Worm (Caenorhabditis elegans) whole organism, late embryonic: Measurements from ENCODE around the gene cdd-1.

Experiments used
- C08G9.2 ChIP-seq: sonication (generic microtip); optimal IDR thresholded peaks from 2 replicates; lab custom pipeline; 2016; ENCODE audit warnings: mild to moderate bottlenecking, missing genetic modification characterization, moderate library complexity, missing compliant biosample characterization
- F13H6.1 ChIP-seq: sonication (generic microtip); optimal IDR thresholded peaks from 2 replicates; lab custom pipeline; 2016; ENCODE audit warnings: missing genetic modification characterization, missing compliant biosample characterization
- K09A11.1 ChIP-seq: sonication (generic microtip); optimal IDR thresholded peaks from 2 replicates; lab custom pipeline; 2017; ENCODE audit warnings: antibody characterized with exemption, mild to moderate bottlenecking, missing genetic modification characterization, missing compliant biosample characterization; ENCODE audit not compliant: insufficient read depth
- T23F11.4 ChIP-seq: fragments of 200-800 bp; sonication (Bioruptor generic); optimal IDR thresholded peaks from 2 replicates; lab custom pipeline; 2018; ENCODE audit warnings: mild to moderate bottlenecking, missing genetic modification characterization, missing compliant biosample characterization
- Y22D7AL.16 ChIP-seq: sonication (generic microtip); optimal IDR thresholded peaks from 2 replicates; lab custom pipeline; 2016; ENCODE audit warnings: missing genetic modification characterization, missing compliant biosample characterization
- ahr-1 ChIP-seq: sonication (generic microtip); optimal IDR thresholded peaks from 2 replicates; lab custom pipeline; 2016; ENCODE audit warnings: missing genetic modification characterization, missing compliant biosample characterization
- ama-1 ChIP-seq: fragments of 150-350 bp; optimal IDR thresholded peaks from 2 replicates; lab custom pipeline; 2014
- ceh-14 ChIP-seq: sonication (generic microtip); optimal IDR thresholded peaks from 2 replicates; lab custom pipeline; 2016; ENCODE audit warnings: missing genotype, missing genetic modification characterization, missing compliant biosample characterization
- ceh-19 ChIP-seq: fragments of 200-800 bp; sonication (Bioruptor generic); optimal IDR thresholded peaks from 2 replicates; lab custom pipeline; 2018; ENCODE audit warnings: mild to moderate bottlenecking, missing genetic modification characterization, missing compliant biosample characterization
- ceh-2 ChIP-seq: sonication (generic microtip); optimal IDR thresholded peaks from 2 replicates; lab custom pipeline; 2016; ENCODE audit warnings: missing genotype, missing genetic modification characterization, missing compliant biosample characterization
- ceh-24 ChIP-seq: sonication (generic microtip); optimal IDR thresholded peaks from 2 replicates; lab custom pipeline; 2016; ENCODE audit warnings: mild to moderate bottlenecking, missing genetic modification characterization, missing compliant biosample characterization
- ceh-30 ChIP-seq: fragments of 150-350 bp; optimal IDR thresholded peaks from 2 replicates; lab custom pipeline; 2014; ENCODE audit warnings: missing biosample characterization, missing genetic modification characterization
- ceh-31 ChIP-seq: sonication (generic microtip); optimal IDR thresholded peaks from 2 replicates; lab custom pipeline; 2016; ENCODE audit warnings: missing genetic modification characterization, missing compliant biosample characterization
- ceh-45 ChIP-seq: fragments of 200-800 bp; sonication (Bioruptor generic); IDR thresholded peaks from 2 replicates; pipeline ENCODE4 v1.3.6; 2022; ENCODE audit warnings: missing genetic modification reagents, missing genetic modification characterization, missing compliant biosample characterization
- ceh-6 ChIP-seq: fragments of 200-800 bp; sonication (Bioruptor generic); optimal IDR thresholded peaks from 2 replicates; lab custom pipeline; 2018; ENCODE audit warnings: mild to moderate bottlenecking, missing genetic modification characterization, missing compliant biosample characterization
- dve-1 ChIP-seq: sonication (generic microtip); optimal IDR thresholded peaks from 2 replicates; lab custom pipeline; 2017; ENCODE audit warnings: antibody characterized with exemption, mild to moderate bottlenecking, missing genetic modification characterization, missing compliant biosample characterization
- elt-2 ChIP-seq: sonication (generic microtip); optimal IDR thresholded peaks from 2 replicates; lab custom pipeline; 2016; ENCODE audit warnings: missing genetic modification reagents, missing genetic modification characterization, missing compliant biosample characterization
- elt-4 ChIP-seq: sonication (generic microtip); optimal IDR thresholded peaks from 2 replicates; lab custom pipeline; 2016; ENCODE audit warnings: missing genetic modification characterization, missing compliant biosample characterization
- eyg-1 ChIP-seq: sonication (generic microtip); optimal IDR thresholded peaks from 2 replicates; lab custom pipeline; 2016; ENCODE audit warnings: missing genotype, missing genetic modification characterization, missing compliant biosample characterization
- fax-1 ChIP-seq: sonication (generic microtip); optimal IDR thresholded peaks from 2 replicates; lab custom pipeline; 2016; ENCODE audit warnings: missing genotype, missing genetic modification characterization, missing compliant biosample characterization
- gmeb-2 ChIP-seq: sonication (generic microtip); optimal IDR thresholded peaks from 2 replicates; lab custom pipeline; 2016; ENCODE audit warnings: missing genetic modification characterization, inconsistent platforms, missing compliant biosample characterization
- hlh-13 ChIP-seq: fragments of 200-800 bp; sonication (Bioruptor generic); optimal IDR thresholded peaks from 2 replicates; lab custom pipeline; 2018; ENCODE audit warnings: mild to moderate bottlenecking, missing genetic modification characterization, missing compliant biosample characterization
- hlh-30 ChIP-seq: sonication (generic microtip); optimal IDR thresholded peaks from 2 replicates; lab custom pipeline; 2017; ENCODE audit warnings: antibody characterized with exemption, missing genetic modification characterization, missing compliant biosample characterization; ENCODE audit not compliant: insufficient read depth
- hlh-6 ChIP-seq: sonication (generic microtip); optimal IDR thresholded peaks from 2 replicates; lab custom pipeline; 2016; ENCODE audit warnings: missing genotype, missing genetic modification characterization, missing compliant biosample characterization
- hlh-8 ChIP-seq: sonication (generic microtip); optimal IDR thresholded peaks from 2 replicates; lab custom pipeline; 2016; ENCODE audit warnings: missing genotype, missing genetic modification characterization, missing compliant biosample characterization
- lim-6 ChIP-seq: sonication (generic microtip); optimal IDR thresholded peaks from 2 replicates; lab custom pipeline; 2016; ENCODE audit warnings: missing genetic modification characterization, missing compliant biosample characterization
- lin-11 ChIP-seq: fragments of 200-800 bp; sonication (Bioruptor generic); optimal IDR thresholded peaks from 2 replicates; lab custom pipeline; 2018; ENCODE audit warnings: mild to moderate bottlenecking, missing genetic modification characterization, missing compliant biosample characterization
- nfya-1 ChIP-seq: sonication (generic microtip); optimal IDR thresholded peaks from 2 replicates; lab custom pipeline; 2017; ENCODE audit warnings: missing genetic modification characterization, mild to moderate bottlenecking, missing compliant biosample characterization, antibody characterized with exemption, moderate library complexity
- nhr-11 ChIP-seq: fragments of 150-350 bp; optimal IDR thresholded peaks from 2 replicates; lab custom pipeline; 2014; ENCODE audit warnings: missing biosample characterization, missing genetic modification characterization
- nhr-232 ChIP-seq: sonication (generic microtip); optimal IDR thresholded peaks from 2 replicates; lab custom pipeline; 2016; ENCODE audit warnings: missing genetic modification characterization, missing compliant biosample characterization
- npax-4 ChIP-seq: sonication (generic microtip); optimal IDR thresholded peaks from 2 replicates; lab custom pipeline; 2016; ENCODE audit warnings: missing genetic modification characterization, missing compliant biosample characterization
- odd-2 ChIP-seq: sonication (generic microtip); optimal IDR thresholded peaks from 2 replicates; lab custom pipeline; 2017; ENCODE audit warnings: antibody characterized with exemption, mild to moderate bottlenecking, missing genetic modification characterization, missing compliant biosample characterization
- pag-3 ChIP-seq: sonication (generic microtip); optimal IDR thresholded peaks from 2 replicates; lab custom pipeline; 2016; ENCODE audit warnings: missing compliant biosample characterization, missing genetic modification characterization, borderline replicate concordance
- pqm-1 ChIP-seq: sonication (generic microtip); optimal IDR thresholded peaks from 2 replicates; lab custom pipeline; 2016; ENCODE audit warnings: missing genetic modification characterization, missing compliant biosample characterization
- pros-1 ChIP-seq: fragments of 150-350 bp; optimal IDR thresholded peaks from 2 replicates; lab custom pipeline; 2014; ENCODE audit warnings: missing biosample characterization, missing genetic modification reagents, missing genetic modification characterization
- ref-2 ChIP-seq: sonication (generic microtip); optimal IDR thresholded peaks from 2 replicates; lab custom pipeline; 2016; ENCODE audit warnings: missing genetic modification characterization, missing compliant biosample characterization
- rnt-1 ChIP-seq: sonication (generic microtip); optimal IDR thresholded peaks from 2 replicates; lab custom pipeline; 2016; ENCODE audit warnings: missing genetic modification characterization, missing compliant biosample characterization
- sox-2 ChIP-seq: fragments of 200-800 bp; sonication (Bioruptor generic); IDR thresholded peaks from 2 replicates; pipeline ENCODE4 v1.3.6; 2022; ENCODE audit warnings: missing genetic modification reagents, missing genetic modification characterization, missing compliant biosample characterization
- sox-4 ChIP-seq: sonication (generic microtip); optimal IDR thresholded peaks from 2 replicates; lab custom pipeline; 2017; ENCODE audit warnings: mild to moderate bottlenecking, missing genetic modification characterization, inconsistent platforms, missing compliant biosample characterization
- syd-9 ChIP-seq: sonication (generic microtip); optimal IDR thresholded peaks from 2 replicates; lab custom pipeline; 2016; ENCODE audit warnings: mild to moderate bottlenecking, missing genetic modification characterization, moderate library complexity, missing compliant biosample characterization
- ttx-3 ChIP-seq: sonication (generic microtip); optimal IDR thresholded peaks from 2 replicates; lab custom pipeline; 2016; ENCODE audit warnings: missing genetic modification reagents, missing genetic modification characterization, missing compliant biosample characterization
- unc-3 ChIP-seq, 2 experiments: fragments of 200-800 bp in 1 of 2; sonication (Bioruptor generic) in 1 of 2; sonication (generic microtip) in 1 of 2; conservative IDR thresholded peaks in 1 of 2; optimal IDR thresholded peaks in 1 of 2; 2 replicates each; pipeline versions ENCODE4 v1.3.6 to Lab custom; 2016 to 2022; ENCODE audit warnings: missing compliant biosample characterization in 2 of 2, missing genetic modification characterization in 2 of 2, missing genetic modification reagents in 1 of 2
- zip-5 ChIP-seq: sonication (generic microtip); optimal IDR thresholded peaks from 2 replicates; lab custom pipeline; 2016; ENCODE audit warnings: missing genetic modification characterization, missing compliant biosample characterization
- ztf-16 ChIP-seq: sonication (generic microtip); optimal IDR thresholded peaks from 2 replicates; lab custom pipeline; 2017; ENCODE audit warnings: missing genetic modification characterization, missing compliant biosample characterization

Gene cdd-1

DNA sequence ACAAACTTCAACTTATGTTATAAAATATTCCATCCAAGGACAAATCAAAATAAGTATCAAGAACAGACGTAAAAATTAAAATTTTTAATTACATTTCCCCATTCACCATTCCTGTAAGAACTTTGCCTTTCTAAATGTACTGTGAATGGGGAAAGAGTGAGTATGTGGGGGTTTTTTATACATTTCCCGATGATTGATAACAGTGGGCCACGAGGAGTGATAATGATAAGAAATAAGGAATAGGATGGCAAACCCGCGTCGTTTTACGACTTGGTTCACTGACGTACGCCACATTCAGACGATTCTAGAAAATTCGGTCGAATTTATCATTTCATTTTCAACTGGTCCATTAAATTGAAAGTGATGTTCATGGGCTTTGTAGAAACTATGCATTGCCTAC, at the start of gene cdd-1:
Gene cdd-1 (minus strand): TSS at position 151 of the 400 bp plus-strand sequence.
- TF ChIP-seq pqm-1 (tag; lab: Kevin White, UChicago), result no peak
- peak; percentile 89 for TF ChIP-seq elt-2 (tag; lab: Kevin White, UChicago)
- no peak for TF ChIP-seq Y22D7AL.16 (tag; lab: Kevin White, UChicago)

DNA sequence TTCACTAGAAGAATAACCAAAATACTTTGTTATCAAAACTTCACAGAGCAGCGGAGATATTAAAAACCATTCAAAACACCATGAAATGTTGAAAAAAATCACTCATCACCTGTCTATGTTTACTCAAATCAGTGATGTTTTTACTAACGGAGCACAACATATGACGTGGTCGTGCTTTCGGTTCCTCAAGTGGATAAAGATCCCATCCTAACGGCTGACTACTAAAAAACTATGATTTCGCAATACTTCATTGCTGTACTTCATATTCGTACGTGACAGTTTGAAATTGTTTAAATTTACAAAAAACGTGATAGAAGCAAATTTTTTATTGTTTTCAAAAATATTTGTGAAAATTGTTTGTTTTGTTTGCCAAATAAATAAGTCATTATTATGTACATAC, 46.7 kb upstream of the cdd-1 start:
- no peak for TF ChIP-seq fax-1 (tag; lab: Kevin White, UChicago)
- no peak for TF ChIP-seq npax-4 (tag; lab: Kevin White, UChicago)
- TF ChIP-seq ahr-1 (tag; lab: Kevin White, UChicago), result no peak
- no peak for TF ChIP-seq elt-4 (tag; lab: Kevin White, UChicago)
- TF ChIP-seq nhr-11 (tag; lab: Kevin White, UChicago), result no peak
- no peak for TF ChIP-seq lim-6
- TF ChIP-seq pros-1 (tag; lab: Kevin White, UChicago), result no peak
- TF ChIP-seq ttx-3 (tag; lab: Kevin White, UChicago), result no peak
- TF ChIP-seq nhr-232, result no peak
- TF ChIP-seq gmeb-2 (tag; lab: Kevin White, UChicago), result no peak
- no peak for TF ChIP-seq ceh-19
- TF ChIP-seq ceh-45, result no peak
- no peak for TF ChIP-seq ama-1 (lab: Kevin White, UChicago)
- no peak for TF ChIP-seq ceh-14 (tag; lab: Kevin White, UChicago)
- TF ChIP-seq ceh-2, result no peak
- TF ChIP-seq T23F11.4 (GFP tag; lab: Kevin White, UChicago), result no peak

DNA sequence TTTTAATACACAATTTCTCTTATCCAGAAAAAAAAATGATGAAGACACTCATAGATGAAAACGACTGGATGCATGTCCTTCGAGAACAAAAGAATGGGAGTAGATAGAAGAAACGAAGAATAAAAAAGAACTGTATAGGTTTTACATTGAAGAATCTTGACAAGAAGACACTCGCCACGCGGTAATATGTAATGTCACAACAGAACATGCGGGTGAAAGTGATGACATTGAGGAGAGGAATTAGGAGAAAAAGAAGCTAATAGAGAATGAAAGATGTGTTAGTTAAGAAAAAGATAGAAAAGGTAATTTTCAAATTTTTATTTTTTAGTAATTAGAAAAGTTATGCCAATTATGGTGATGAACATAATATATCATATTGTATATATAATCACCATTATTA, 44.5 kb upstream of the cdd-1 start:
- TF ChIP-seq odd-2 (tag; lab: Kevin White, UChicago) (no peak), zip-5 (tag; lab: Kevin White, UChicago) (no peak), elt-2 (tag; lab: Kevin White, UChicago) (no peak), gmeb-2 (tag; lab: Kevin White, UChicago) (no peak), lin-11 (tag; lab: Kevin White, UChicago) (no peak), dve-1 (tag; lab: Kevin White, UChicago) (no peak), npax-4 (tag; lab: Kevin White, UChicago) (no peak), pag-3 (tag; lab: Kevin White, UChicago) (no peak), ceh-30 (no peak), sox-2 (GFP tag; lab: Robert Waterston, UW) (no peak)
- TF ChIP-seq, all 69 proteins: peak for 0

DNA sequence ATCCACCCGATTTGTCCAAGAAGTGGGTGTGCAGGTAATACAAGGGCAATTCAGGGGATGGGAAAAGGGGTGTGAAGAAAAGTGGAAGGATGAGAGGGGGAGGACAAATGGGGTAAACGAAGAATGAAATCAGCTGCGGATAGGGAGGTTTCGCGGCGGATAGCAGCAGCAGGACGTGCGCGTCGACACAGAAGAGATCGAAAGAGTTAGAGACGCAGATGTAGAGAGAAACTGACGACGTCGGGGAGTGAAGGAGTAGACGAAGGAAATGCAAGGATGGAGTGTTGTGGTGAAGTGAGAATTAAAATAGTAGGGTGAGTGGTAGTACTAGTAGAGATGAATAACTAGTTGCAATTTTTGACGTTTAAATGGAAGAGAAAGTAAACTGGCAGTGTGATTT, 41.3 kb upstream of the cdd-1 start, which contains the start of gene M60.6:
Gene M60.6 (minus strand): TSS at position 166 of the 400 bp plus-strand sequence.
- TF ChIP-seq eyg-1 (no peak), ceh-31 (tag; lab: Kevin White, UChicago) (peak; percentile 77), hlh-30 (tag; lab: Kevin White, UChicago) (no peak), fax-1 (tag; lab: Kevin White, UChicago) (peak; percentile 3), elt-4 (tag; lab: Kevin White, UChicago) (no peak), pag-3 (tag; lab: Kevin White, UChicago) (no peak), pros-1 (tag; lab: Kevin White, UChicago) (no peak), lim-6 (no peak), nhr-11 (tag; lab: Kevin White, UChicago) (no peak), rnt-1 (no peak), ztf-16 (tag; lab: Kevin White, UChicago) (no peak), sox-4 (tag; lab: Kevin White, UChicago) (no peak), npax-4 (tag; lab: Kevin White, UChicago) (no peak), C08G9.2 (tag; lab: Kevin White, UChicago) (no peak), syd-9 (no peak), hlh-8 (tag; lab: Kevin White, UChicago) (no peak), hlh-6 (no peak), ceh-24 (tag; lab: Kevin White, UChicago) (no peak), sox-2 (GFP tag; lab: Robert Waterston, UW) (no peak), ceh-45 (no peak), ahr-1 (tag; lab: Kevin White, UChicago) (no peak), hlh-13 (GFP tag; lab: Kevin White, UChicago) (no peak), K09A11.1 (tag; lab: Kevin White, UChicago) (no peak), unc-3 (GFP tag; conservative IDR thresholded peaks at IDR 0.05; lab: Robert Waterston, UW) (no peak), unc-3 (tag; optimal IDR thresholded peaks at IDR 0.05; lab: Kevin White, UChicago) (no peak), elt-2 (tag; lab: Kevin White, UChicago) (no peak), nhr-232 (no peak), nfya-1 (peak; percentile 34), F13H6.1 (peak; percentile 25), lin-11 (tag; lab: Kevin White, UChicago) (no peak), gmeb-2 (tag; lab: Kevin White, UChicago) (no peak), ceh-6 (GFP tag; lab: Kevin White, UChicago) (no peak), ref-2 (tag; lab: Kevin White, UChicago) (peak; percentile 65)
